Worm (Caenorhabditis elegans) whole organism, L1 larva: ENCODE measurements around the gene fbxa-209.

Experiments
- C04F5.9 ChIP-seq: sonication (generic microtip); optimal IDR thresholded peaks from 2 replicates; lab custom pipeline; 2016; ENCODE audit warnings: missing genetic modification characterization, missing compliant biosample characterization
- C16A3.4 ChIP-seq: fragments of 150-350 bp; optimal IDR thresholded peaks from 2 replicates; lab custom pipeline; 2014; ENCODE audit warnings: missing biosample characterization, missing genetic modification characterization
- F16B12.6 ChIP-seq: fragments of 150-350 bp; optimal IDR thresholded peaks from 2 replicates; lab custom pipeline; 2014; ENCODE audit warnings: missing biosample characterization, missing genetic modification characterization
- alr-1 ChIP-seq: fragments of 200-800 bp; sonication (Bioruptor generic); optimal IDR thresholded peaks from 2 replicates; lab custom pipeline; 2018; ENCODE audit warnings: borderline replicate concordance, mild to moderate bottlenecking, missing genetic modification characterization, missing compliant biosample characterization
- ceh-82 ChIP-seq, 3 experiments: fragments of 150-350 bp in 1 of 3; sonication (generic microtip) in 2 of 3; optimal IDR thresholded peaks; 2 replicates each; lab custom pipeline; 2014 to 2017; ENCODE audit warnings: missing biosample characterization in 3 of 3, missing genetic modification characterization in 3 of 3
- ceh-88 ChIP-seq: fragments of 200-800 bp; sonication (Bioruptor generic); IDR thresholded peaks from 2 replicates; pipeline ENCODE4 v1.3.6; 2022; ENCODE audit warnings: missing genetic modification characterization, missing compliant biosample characterization
- dsc-1 ChIP-seq: sonication (generic microtip); optimal IDR thresholded peaks from 2 replicates; lab custom pipeline; 2016; ENCODE audit warnings: mild to moderate bottlenecking, missing genetic modification characterization, missing compliant biosample characterization
- efl-1 ChIP-seq, 4 experiments: fragments of 150-350 bp; optimal IDR thresholded peaks in 3 of 4; peaks in 1 of 4; 1 replicate in 1 of 4; 2 replicates in 3 of 4; lab custom pipeline; 2014; ENCODE audit warnings: missing biosample characterization in 2 of 4, missing genetic modification characterization in 2 of 4, missing genetic modification reagents in 2 of 4
- elt-2 ChIP-seq: sonication (generic microtip); optimal IDR thresholded peaks from 2 replicates; lab custom pipeline; 2016; ENCODE audit warnings: missing genetic modification characterization, mild to moderate bottlenecking, inconsistent platforms, missing compliant biosample characterization, missing genetic modification reagents
- fkh-8 ChIP-seq: sonication (generic microtip); optimal IDR thresholded peaks from 2 replicates; lab custom pipeline; 2016; ENCODE audit warnings: mild to moderate bottlenecking, missing genetic modification characterization, missing compliant biosample characterization
- hlh-17 ChIP-seq: fragments of 200-800 bp; sonication (Bioruptor generic); optimal IDR thresholded peaks from 2 replicates; lab custom pipeline; 2018; ENCODE audit warnings: missing genetic modification characterization, mild to moderate bottlenecking, missing compliant biosample characterization, moderate library complexity, borderline replicate concordance
- hlh-4 ChIP-seq: sonication (generic microtip); optimal IDR thresholded peaks from 2 replicates; lab custom pipeline; 2016; ENCODE audit warnings: mild to moderate bottlenecking, missing genetic modification characterization, missing compliant biosample characterization
- hpl-2 ChIP-seq: fragments of 150-350 bp; optimal IDR thresholded peaks from 2 replicates; lab custom pipeline; 2014; ENCODE audit warnings: missing biosample characterization, missing genetic modification reagents, missing genetic modification characterization
- isw-1 ChIP-seq: fragments of 200-800 bp; sonication (Bioruptor generic); IDR thresholded peaks from 2 replicates; pipeline ENCODE4 v1.3.6; 2022; ENCODE audit warnings: missing genetic modification characterization, missing compliant biosample characterization
- jun-1 ChIP-seq: fragments of 150-350 bp; optimal IDR thresholded peaks from 2 replicates; lab custom pipeline; 2014; ENCODE audit warnings: missing biosample characterization, missing genetic modification reagents, missing genetic modification characterization
- lin-15B ChIP-seq: fragments of 150-350 bp; sonication (generic microtip); optimal IDR thresholded peaks from 3 replicates; lab custom pipeline; 2014; ENCODE audit warnings: missing biosample characterization, missing genetic modification characterization
- lin-35 ChIP-seq, 2 experiments: fragments of 150-350 bp; optimal IDR thresholded peaks; 2 replicates each; lab custom pipeline; 2014; ENCODE audit warnings: missing biosample characterization in 2 of 2, missing genetic modification characterization in 2 of 2, missing genetic modification reagents in 2 of 2
- lin-39 ChIP-seq: fragments of 150-350 bp; optimal IDR thresholded peaks from 2 replicates; lab custom pipeline; 2014; ENCODE audit warnings: missing biosample characterization, missing genetic modification reagents, missing genetic modification characterization
- lir-3 ChIP-seq: sonication (generic microtip); optimal IDR thresholded peaks from 2 replicates; lab custom pipeline; 2016; ENCODE audit warnings: mild to moderate bottlenecking, missing genetic modification characterization, moderate library complexity, missing compliant biosample characterization; ENCODE audit not compliant: poor library complexity
- mab-9 ChIP-seq: fragments of 200-800 bp; sonication (Bioruptor generic); IDR thresholded peaks from 2 replicates; pipeline ENCODE4 v1.3.6; 2022; ENCODE audit warnings: missing genetic modification reagents, missing genetic modification characterization, missing compliant biosample characterization
- mep-1 ChIP-seq: fragments of 150-350 bp; optimal IDR thresholded peaks from 2 replicates; lab custom pipeline; 2014; ENCODE audit warnings: missing biosample characterization, missing genetic modification characterization
- nhr-11 ChIP-seq: fragments of 150-350 bp; optimal IDR thresholded peaks from 2 replicates; lab custom pipeline; 2014; ENCODE audit warnings: missing biosample characterization, missing genetic modification characterization
- nhr-12 ChIP-seq: sonication (generic microtip); optimal IDR thresholded peaks from 2 replicates; lab custom pipeline; 2017; ENCODE audit warnings: missing biosample characterization, missing genetic modification characterization
- nhr-20 ChIP-seq: sonication (generic microtip); optimal IDR thresholded peaks from 2 replicates; lab custom pipeline; 2016; ENCODE audit warnings: mild to moderate bottlenecking, missing genetic modification characterization, missing compliant biosample characterization
- nhr-237 ChIP-seq: fragments of 150-350 bp; optimal IDR thresholded peaks from 2 replicates; lab custom pipeline; 2014; ENCODE audit warnings: missing biosample characterization, missing genetic modification characterization
- nhr-47 ChIP-seq: sonication (generic microtip); optimal IDR thresholded peaks from 2 replicates; lab custom pipeline; 2016; ENCODE audit warnings: mild to moderate bottlenecking, missing genetic modification characterization, moderate library complexity, missing compliant biosample characterization
- nhr-77 ChIP-seq: fragments of 150-350 bp; optimal IDR thresholded peaks from 2 replicates; lab custom pipeline; 2014; ENCODE audit warnings: missing biosample characterization, missing genetic modification characterization
- nhr-90 ChIP-seq: sonication (generic microtip); optimal IDR thresholded peaks from 2 replicates; lab custom pipeline; 2016; ENCODE audit warnings: mild to moderate bottlenecking, missing genetic modification characterization, missing compliant biosample characterization; ENCODE audit not compliant: poor library complexity
- pag-3 ChIP-seq: sonication (generic microtip); optimal IDR thresholded peaks from 2 replicates; lab custom pipeline; 2017; ENCODE audit warnings: missing genetic modification characterization, mild to moderate bottlenecking, missing compliant biosample characterization, antibody characterized with exemption, borderline replicate concordance; ENCODE audit not compliant: insufficient read depth
- pqm-1 ChIP-seq: sonication (generic microtip); optimal IDR thresholded peaks from 3 replicates; lab custom pipeline; 2017; ENCODE audit warnings: missing biosample characterization, missing genetic modification characterization
- sox-4 ChIP-seq: sonication (generic microtip); optimal IDR thresholded peaks from 2 replicates; lab custom pipeline; 2016; ENCODE audit warnings: missing genetic modification characterization, missing compliant biosample characterization
- tbx-2 ChIP-seq: sonication (generic microtip); optimal IDR thresholded peaks from 2 replicates; lab custom pipeline; 2016; ENCODE audit warnings: missing genetic modification characterization, missing compliant biosample characterization
- tlp-1 ChIP-seq: fragments of 150-350 bp; optimal IDR thresholded peaks from 2 replicates; lab custom pipeline; 2014; ENCODE audit warnings: missing biosample characterization, missing genetic modification characterization
- unc-86 ChIP-seq: sonication (generic microtip); optimal IDR thresholded peaks from 2 replicates; lab custom pipeline; 2016; ENCODE audit warnings: missing genetic modification characterization, missing compliant biosample characterization
- zip-4 ChIP-seq: fragments of 200-800 bp; sonication (Bioruptor generic); optimal IDR thresholded peaks from 2 replicates; lab custom pipeline; 2018; ENCODE audit warnings: mild to moderate bottlenecking, missing genetic modification characterization, moderate library complexity, missing compliant biosample characterization

fbxa-209 gene

DNA sequence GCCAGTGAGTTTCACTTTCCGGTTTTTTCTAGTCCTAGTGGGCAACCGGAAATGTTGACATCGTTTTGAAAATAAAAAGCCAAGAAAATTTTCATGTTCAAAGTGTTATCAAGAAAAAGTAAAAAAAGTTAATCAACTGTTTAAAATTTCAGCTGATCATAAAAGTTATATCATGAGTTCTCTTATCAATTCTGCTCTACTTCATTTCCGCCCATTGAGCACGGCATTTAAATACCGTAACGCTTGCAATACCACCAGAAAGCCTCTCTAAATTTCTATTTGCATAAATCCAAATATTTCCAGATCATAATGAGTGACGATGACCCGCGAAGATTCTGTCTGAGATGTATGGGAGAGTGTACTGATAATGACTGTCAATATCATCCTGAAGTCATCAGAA lies 17.8 kb upstream of the fbxa-209 start, which contains the start of gene T26H5.9:
Gene T26H5.9 (plus strand): TSS at position 302 of the 400 bp plus-strand sequence.
- no peak for TF ChIP-seq C16A3.4 (tag; lab: Kevin White, UChicago)
- no peak for TF ChIP-seq alr-1 (tag; lab: Kevin White, UChicago)
- no peak for TF ChIP-seq nhr-12 (tag; lab: Kevin White, UChicago)
- no peak for TF ChIP-seq ceh-82 (tag; optimal IDR thresholded peaks at IDR 0.05; lab: Kevin White, UChicago)
- no peak for TF ChIP-seq isw-1
- no peak for TF ChIP-seq F16B12.6 (tag; lab: Kevin White, UChicago)
- peak; percentile 27 for TF ChIP-seq jun-1
- no peak for TF ChIP-seq lin-39 (tag; lab: Kevin White, UChicago)
- TF ChIP-seq elt-2 (tag; lab: Kevin White, UChicago): peak; percentile 57

DNA sequence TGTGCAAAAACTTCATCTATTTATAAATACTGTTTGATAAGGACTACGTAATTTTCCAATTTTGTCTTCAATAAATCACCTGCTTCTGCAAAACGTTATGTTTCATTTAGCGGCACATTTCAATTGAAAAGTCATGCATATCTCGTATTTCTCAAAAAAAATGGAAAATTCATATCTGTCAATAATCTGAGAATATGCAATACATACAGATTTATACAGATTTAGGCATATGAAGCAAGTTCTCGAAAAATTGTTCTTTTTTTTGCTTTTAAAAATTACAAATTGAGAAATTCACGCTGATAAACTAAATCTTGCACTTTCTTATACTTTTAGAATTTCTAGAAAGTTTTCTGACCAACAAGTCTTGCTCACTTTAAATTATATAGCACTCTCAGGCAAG lies 17.3 kb upstream of the fbxa-209 start, which contains the start of gene T26H5.11:
Gene T26H5.11 (minus strand): TSS at position 101 of the 400 bp plus-strand sequence.
- no peak for TF ChIP-seq nhr-90 (tag; lab: Kevin White, UChicago)
- TF ChIP-seq nhr-20 (tag; lab: Kevin White, UChicago): no peak
- TF ChIP-seq hlh-4 (tag; lab: Kevin White, UChicago): no peak
- no peak for TF ChIP-seq lir-3
- TF ChIP-seq ceh-82 (tag; optimal IDR thresholded peaks at IDR 0.05; lab: Kevin White, UChicago): no peak
- TF ChIP-seq tlp-1 (tag; lab: Kevin White, UChicago): no peak
- TF ChIP-seq lin-39 (tag; lab: Kevin White, UChicago): no peak
- TF ChIP-seq unc-86 (tag; lab: Kevin White, UChicago): no peak
- TF ChIP-seq lin-35 (GFP tag; optimal IDR thresholded peaks at IDR 0.05; lab: Kevin White, UChicago): no peak

DNA sequence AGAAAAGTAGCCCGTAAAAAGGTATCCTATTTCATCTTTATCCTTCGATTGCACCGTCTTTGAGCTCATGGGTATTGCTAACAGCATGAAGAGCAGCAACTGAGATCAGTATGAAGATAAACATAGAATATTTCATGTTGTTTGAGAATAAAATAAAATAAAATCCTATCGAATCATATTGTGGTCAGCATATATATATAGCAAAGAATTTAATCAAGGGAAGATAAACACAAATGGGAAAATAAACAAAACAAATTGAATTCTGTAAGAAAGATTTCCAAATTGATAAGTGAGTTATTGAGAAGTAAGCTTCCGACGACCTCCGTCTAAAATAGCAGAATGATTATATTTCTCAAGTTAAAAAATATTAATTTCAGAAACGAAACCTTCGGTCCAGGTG lies 16.9 kb upstream of the fbxa-209 start, which contains the start of gene T26H5.10:
Gene T26H5.10 (minus strand): TSS at position 101 of the 400 bp plus-strand sequence.
- no peak for TF ChIP-seq sox-4
- TF ChIP-seq nhr-237 (tag; lab: Kevin White, UChicago): no peak
- TF ChIP-seq zip-4 (GFP tag; lab: Kevin White, UChicago): no peak
- TF ChIP-seq C04F5.9: no peak
- no peak for TF ChIP-seq hlh-17 (GFP tag; lab: Kevin White, UChicago)
- TF ChIP-seq lin-15B (tag; lab: Kevin White, UChicago): no peak
- no peak for TF ChIP-seq nhr-47 (tag; lab: Kevin White, UChicago)
- TF ChIP-seq dsc-1: no peak
- no peak for TF ChIP-seq unc-86 (tag; lab: Kevin White, UChicago)
- TF ChIP-seq mep-1 (tag; lab: Kevin White, UChicago): no peak
- TF ChIP-seq mab-9 (GFP tag; lab: Robert Waterston, UW): no peak
- TF ChIP-seq tbx-2 (tag; lab: Kevin White, UChicago): no peak

DNA sequence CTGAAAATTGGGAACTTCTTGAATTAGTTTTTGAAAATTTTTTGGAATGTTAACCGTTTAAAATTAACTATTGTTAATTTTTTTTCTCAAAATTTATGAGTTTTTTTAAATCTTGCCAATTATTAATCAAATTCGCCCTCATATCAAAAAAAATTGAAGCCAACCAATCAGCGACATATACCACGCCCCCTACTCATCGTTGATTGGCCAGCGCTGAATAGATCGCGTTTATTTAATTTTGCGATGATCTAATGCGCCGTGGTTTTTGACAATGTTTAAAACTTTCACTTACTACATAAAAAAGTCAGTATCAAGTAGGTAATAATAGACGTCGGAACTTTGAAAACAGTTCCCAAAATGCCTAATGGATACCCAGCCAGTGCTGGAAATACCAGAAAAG lies 15.5 kb upstream of the fbxa-209 start:
- no peak for TF ChIP-seq C04F5.9

DNA sequence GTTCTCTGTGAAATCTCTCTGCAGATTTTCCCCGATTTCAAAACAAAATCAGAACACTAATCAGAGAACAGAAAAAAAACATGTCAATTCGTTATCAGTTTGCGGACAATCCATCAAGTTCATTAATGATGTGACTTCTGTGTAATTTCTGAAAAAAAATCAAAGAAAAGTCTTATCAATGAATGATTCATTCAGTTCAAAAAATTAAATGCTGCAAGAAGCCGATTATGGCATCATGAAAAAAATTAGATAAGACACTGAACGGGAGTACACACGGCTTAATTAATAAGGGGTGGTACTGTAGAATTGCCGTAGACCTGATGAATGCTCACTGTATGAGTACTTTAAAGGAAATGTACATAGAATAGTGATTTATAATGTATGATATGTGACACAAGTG lies 9.3 kb upstream of the fbxa-209 start:
- no peak for TF ChIP-seq nhr-77 (tag; lab: Kevin White, UChicago)
- peak; percentile 61 for TF ChIP-seq elt-2 (tag; lab: Kevin White, UChicago)

DNA sequence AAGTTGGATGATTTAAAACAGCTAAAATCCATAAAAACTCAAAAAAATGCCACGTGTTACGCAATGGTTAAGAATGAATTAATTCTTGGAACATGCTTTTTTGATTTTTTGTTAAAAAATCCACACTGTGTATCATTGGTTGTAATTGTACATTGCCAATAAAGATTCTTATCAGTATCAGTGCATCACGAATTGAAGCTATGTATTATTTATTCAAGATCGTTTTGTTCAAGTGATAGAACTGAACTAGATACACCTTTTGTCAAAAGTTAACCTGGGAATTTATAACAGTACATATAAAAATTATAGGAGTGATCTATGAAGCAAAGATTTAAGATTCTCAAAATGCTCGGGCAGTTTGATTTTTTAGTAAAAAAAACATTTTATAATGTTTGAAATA lies 7.8 kb upstream of the fbxa-209 start:
- TF ChIP-seq elt-2 (tag; lab: Kevin White, UChicago) (peak; percentile 36), hpl-2 (no peak)

DNA sequence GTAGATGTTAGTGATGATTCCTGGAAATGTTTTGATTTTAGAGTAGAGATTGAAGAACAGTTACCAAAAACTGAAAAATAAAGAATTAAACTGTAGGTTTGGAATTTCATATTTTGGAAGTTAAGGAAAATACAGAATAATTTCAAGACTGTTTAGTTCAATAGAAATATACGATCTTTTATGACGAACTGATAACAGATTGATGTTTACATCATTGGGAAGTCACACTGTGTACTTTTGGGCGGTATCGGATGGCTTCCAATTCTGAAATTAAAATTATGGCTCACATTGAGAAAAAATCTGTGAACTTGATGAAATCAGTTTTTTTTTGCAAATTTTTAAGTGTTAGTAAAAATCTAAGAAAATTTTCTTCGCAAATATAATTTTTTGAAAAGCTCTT lies 5.6 kb upstream of the fbxa-209 start, which contains the start of gene T26H5.8:
Gene T26H5.8 (minus strand): TSS at position 270 of the 400 bp plus-strand sequence.
- TF ChIP-seq ceh-88 (GFP tag; lab: Robert Waterston, UW) (no peak), fkh-8 (no peak), pqm-1 (tag; lab: Kevin White, UChicago) (peak; percentile 46), lin-35 (GFP tag; optimal IDR thresholded peaks at IDR 0.05; lab: Kevin White, UChicago) (peak in 1 of 2 experiments; percentile 25), efl-1 (optimal IDR thresholded peaks at IDR 0.05; lab: Kevin White, UChicago) (no peak), efl-1 (GFP tag; optimal IDR thresholded peaks at IDR 0.05 in 1 of 2; lab: Kevin White, UChicago) (peak in 1 of 2 experiments; percentile 4), elt-2 (tag; lab: Kevin White, UChicago) (peak; percentile 41), pag-3 (tag; lab: Kevin White, UChicago) (no peak), nhr-11 (no peak)
